Fruit fly (Drosophila melanogaster): ENCODE data around the gene Rad23.

DNA sequence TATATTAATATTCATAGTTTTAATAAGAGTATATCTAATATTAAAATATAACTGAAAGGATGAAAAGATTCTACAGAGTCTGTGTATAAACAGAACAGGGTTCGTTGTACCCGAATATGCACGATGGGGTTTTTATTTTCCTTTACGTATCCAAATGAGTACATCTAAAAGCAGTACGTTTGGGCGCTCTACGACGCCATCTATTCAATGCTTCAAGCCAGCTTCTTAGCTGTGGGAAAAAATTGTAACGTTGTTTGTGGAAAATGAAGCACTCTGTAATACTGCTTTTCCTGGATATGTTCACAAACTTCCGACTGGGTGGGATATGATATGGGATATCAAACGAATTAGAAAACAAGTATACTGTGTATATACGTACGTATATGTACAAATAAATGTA, 33.2 kb upstream of the Rad23 start:
- TF ChIP-seq fd85E (GFP tag; optimal IDR thresholded peaks at IDR 0.05), result no peak
- no peak for TF ChIP-seq fd59A (GFP tag; optimal IDR thresholded peaks at IDR 0.05)
- no peak for TF ChIP-seq Eip75B (GFP tag; optimal IDR thresholded peaks at IDR 0.05)
- TF ChIP-seq Hr39 (GFP tag; optimal IDR thresholded peaks at IDR 0.05), result no peak
- TF ChIP-seq CG11762 (GFP tag; optimal IDR thresholded peaks at IDR 0.05; ENCODE audit: insufficient read depth), result no peak
- no peak for TF ChIP-seq acj6 (GFP tag; optimal IDR thresholded peaks at IDR 0.05)
- TF ChIP-seq CG3032 (tag; optimal IDR thresholded peaks at IDR 0.05), result no peak
- TF ChIP-seq Lpt (GFP tag; optimal IDR thresholded peaks at IDR 0.05), result no peak
- TF ChIP-seq CG7368 (GFP tag; optimal IDR thresholded peaks at IDR 0.05), result no peak
- no peak for TF ChIP-seq lz (GFP tag; optimal IDR thresholded peaks at IDR 0.05)
- no peak for TF ChIP-seq CG1621 (tag; optimal IDR thresholded peaks at IDR 0.05)
